Fruit fly (Drosophila melanogaster) whole organism, embryonic: ENCODE data around the gene CG17752.

Experiments used
- B-H2 ChIP-seq: fragments of 200-800 bp; sonication (Bioruptor generic); optimal IDR thresholded peaks from 2 replicates; lab custom pipeline; 2018; ENCODE audit warnings: missing biosample characterization, mild to moderate bottlenecking, missing genetic modification characterization
- CG10366 ChIP-seq: fragments of 200-800 bp; sonication (Bioruptor generic); IDR thresholded peaks from 2 replicates; pipeline ENCODE4 v1.3.6; 2022; ENCODE audit warnings: missing biosample characterization, missing genetic modification characterization
- CG11093 ChIP-seq: fragments of 200-800 bp; sonication (Bioruptor generic); IDR thresholded peaks from 3 replicates; pipeline ENCODE4 v1.3.6; 2022; ENCODE audit warnings: missing biosample characterization, missing genetic modification characterization
- CG12659 ChIP-seq: fragments of 200-800 bp; sonication (Bioruptor generic); optimal IDR thresholded peaks from 3 replicates; lab custom pipeline; 2017; ENCODE audit warnings: mild to moderate bottlenecking, missing biosample characterization, missing genetic modification reagents, missing genetic modification characterization
- CG13894 ChIP-seq: fragments of 200-800 bp; sonication (Bioruptor generic); optimal IDR thresholded peaks from 3 replicates; lab custom pipeline; 2018; ENCODE audit warnings: missing biosample characterization, mild to moderate bottlenecking, missing genetic modification characterization, moderate library complexity
- CG14860 ChIP-seq: fragments of 200-800 bp; sonication (Bioruptor generic); IDR thresholded peaks from 3 replicates; pipeline ENCODE4 v1.3.6; 2022; ENCODE audit warnings: missing biosample characterization, missing genetic modification characterization; ENCODE audit not compliant: partially characterized antibody
- CG17385 ChIP-seq: fragments of 200-800 bp; sonication (Bioruptor generic); optimal IDR thresholded peaks from 3 replicates; lab custom pipeline; 2018; ENCODE audit warnings: missing biosample characterization, mild to moderate bottlenecking, missing genetic modification characterization
- CG17912 ChIP-seq: fragments of 200-800 bp; sonication (Bioruptor generic); optimal IDR thresholded peaks from 2 replicates; lab custom pipeline; 2018; ENCODE audit warnings: missing biosample characterization, mild to moderate bottlenecking, missing genetic modification characterization
- CG18011 ChIP-seq: fragments of 200-800 bp; sonication (Bioruptor generic); optimal IDR thresholded peaks from 2 replicates; lab custom pipeline; 2017; ENCODE audit warnings: missing biosample characterization, missing genetic modification characterization, mild to moderate bottlenecking, moderate library complexity, missing genotype
- CG18476 ChIP-seq: fragments of 200-800 bp; sonication (Bioruptor generic); optimal IDR thresholded peaks from 2 replicates; lab custom pipeline; 2016; ENCODE audit warnings: missing biosample characterization, mild to moderate bottlenecking, missing genetic modification characterization
- CG2678 ChIP-seq: fragments of 200-800 bp; sonication (Bioruptor generic); optimal IDR thresholded peaks from 3 replicates; lab custom pipeline; 2019; ENCODE audit warnings: missing biosample characterization, mild to moderate bottlenecking, missing genetic modification characterization, moderate library complexity
- CG30403 ChIP-seq: fragments of 200-800 bp; sonication (Bioruptor generic); optimal IDR thresholded peaks from 3 replicates; lab custom pipeline; 2016; ENCODE audit warnings: missing biosample characterization, missing genetic modification characterization
- CG3407 ChIP-seq: fragments of 200-800 bp; sonication (Bioruptor generic); optimal IDR thresholded peaks from 2 replicates; lab custom pipeline; 2018; ENCODE audit warnings: missing biosample characterization, mild to moderate bottlenecking, missing genetic modification characterization
- CG42726 ChIP-seq: fragments of 200-800 bp; sonication (Bioruptor generic); IDR thresholded peaks from 2 replicates; pipeline ENCODE4 v1.3.6; 2022; ENCODE audit warnings: missing biosample characterization, missing genetic modification characterization; ENCODE audit not compliant: partially characterized antibody
- CG9932 ChIP-seq: fragments of 200-800 bp; sonication (Bioruptor generic); IDR thresholded peaks from 2 replicates; pipeline ENCODE4 v1.3.6; 2022; ENCODE audit warnings: missing biosample characterization, missing genetic modification characterization
- CHES-1-like ChIP-seq: fragments of 200-800 bp; sonication (Bioruptor generic); optimal IDR thresholded peaks from 2 replicates; lab custom pipeline; 2016; ENCODE audit warnings: missing biosample characterization, missing genetic modification characterization
- CkIIα-i1 ChIP-seq: fragments of 200-800 bp; sonication (Bioruptor generic); IDR thresholded peaks from 2 replicates; pipeline ENCODE4 v1.3.6; 2022; ENCODE audit warnings: missing biosample characterization, missing genetic modification characterization
- Dad ChIP-seq: fragments of 200-800 bp; sonication (Bioruptor generic); optimal IDR thresholded peaks from 3 replicates; lab custom pipeline; 2016; ENCODE audit warnings: missing biosample characterization, missing genetic modification characterization
- Dip2 ChIP-seq: fragments of 200-800 bp; sonication (Bioruptor generic); IDR thresholded peaks from 2 replicates; pipeline ENCODE4 v1.3.6; 2022; ENCODE audit warnings: missing biosample characterization, missing genetic modification characterization
- H2.0 ChIP-seq: fragments of 200-800 bp; sonication (Bioruptor generic); IDR thresholded peaks from 2 replicates; pipeline ENCODE4 v1.3.6; 2022; ENCODE audit warnings: missing biosample characterization, missing genetic modification characterization
- HHEX ChIP-seq: fragments of 200-800 bp; sonication (Bioruptor generic); optimal IDR thresholded peaks from 3 replicates; lab custom pipeline; 2017; ENCODE audit warnings: missing biosample characterization, mild to moderate bottlenecking, missing genetic modification characterization, missing genetic modification reagents
- Lhr ChIP-seq: fragments of 200-800 bp; sonication (Bioruptor generic); optimal IDR thresholded peaks from 3 replicates; lab custom pipeline; 2017; ENCODE audit warnings: mild to moderate bottlenecking, missing biosample characterization, missing genetic modification reagents, missing genetic modification characterization
- Lim3 ChIP-seq: fragments of 200-800 bp; sonication (Bioruptor generic); IDR thresholded peaks from 2 replicates; pipeline ENCODE4 v1.3.6; 2022; ENCODE audit warnings: missing biosample characterization, missing genetic modification characterization
- MTF-1 ChIP-seq: fragments of 200-800 bp; sonication (Bioruptor generic); optimal IDR thresholded peaks from 2 replicates; lab custom pipeline; 2018; ENCODE audit warnings: missing biosample characterization, mild to moderate bottlenecking, missing genetic modification characterization, borderline replicate concordance
- Oaz ChIP-seq: fragments of 200-800 bp; sonication (Bioruptor generic); IDR thresholded peaks from 2 replicates; pipeline ENCODE4 v1.3.6; 2022; ENCODE audit warnings: missing biosample characterization, missing genetic modification characterization
- Scr ChIP-seq: fragments of 200-800 bp; sonication (Bioruptor generic); IDR thresholded peaks from 2 replicates; pipeline ENCODE4 v1.3.6; 2022; ENCODE audit warnings: missing biosample characterization, missing genetic modification characterization; ENCODE audit not compliant: partially characterized antibody
- Side ChIP-seq: fragments of 200-800 bp; sonication (Bioruptor generic); optimal IDR thresholded peaks from 2 replicates; lab custom pipeline; 2016; ENCODE audit warnings: missing biosample characterization, missing genetic modification characterization
- Spps ChIP-seq: fragments of 200-800 bp; sonication (Bioruptor generic); optimal IDR thresholded peaks from 2 replicates; lab custom pipeline; 2018; ENCODE audit warnings: missing biosample characterization, mild to moderate bottlenecking, missing genetic modification characterization
- Sry-β ChIP-seq: fragments of 200-800 bp; sonication (Bioruptor generic); optimal IDR thresholded peaks from 2 replicates; lab custom pipeline; 2018; ENCODE audit warnings: missing biosample characterization, mild to moderate bottlenecking, missing genetic modification characterization, moderate library complexity
- ac ChIP-seq: fragments of 200-800 bp; sonication (Bioruptor generic); optimal IDR thresholded peaks from 3 replicates; lab custom pipeline; 2017; ENCODE audit warnings: missing biosample characterization, mild to moderate bottlenecking, missing genetic modification characterization
- ato ChIP-seq: fragments of 200-800 bp; sonication (Bioruptor generic); IDR thresholded peaks from 2 replicates; pipeline ENCODE4 v1.3.6; 2022; ENCODE audit warnings: missing biosample characterization, missing genetic modification characterization; ENCODE audit not compliant: partially characterized antibody
- bab2 ChIP-seq: fragments of 200-800 bp; sonication (Bioruptor generic); optimal IDR thresholded peaks from 2 replicates; lab custom pipeline; 2016; ENCODE audit warnings: missing biosample characterization, missing genetic modification characterization
- disco-r ChIP-seq: fragments of 200-800 bp; sonication (Bioruptor generic); optimal IDR thresholded peaks from 2 replicates; lab custom pipeline; 2016; ENCODE audit warnings: missing biosample characterization, missing genetic modification characterization
- dysf ChIP-seq: fragments of 200-800 bp; sonication (Bioruptor generic); IDR thresholded peaks from 3 replicates; pipeline ENCODE4 v1.3.6; 2022; ENCODE audit warnings: missing biosample characterization, missing genetic modification characterization
- eve ChIP-seq, 2 experiments: fragments of >200 bp; optimal IDR thresholded peaks; 2 replicates each; lab custom pipeline; 2017; ENCODE audit warnings: missing biosample characterization in 2 of 2, missing genetic modification characterization in 2 of 2
- gsb ChIP-seq: fragments of 200-800 bp; sonication (Bioruptor generic); IDR thresholded peaks from 2 replicates; pipeline ENCODE4 v1.3.6; 2022; ENCODE audit warnings: missing biosample characterization, missing genetic modification characterization
- gt ChIP-seq: fragments of 200-800 bp; sonication (Bioruptor generic); IDR thresholded peaks from 2 replicates; pipeline ENCODE4 v1.3.6; 2022; ENCODE audit warnings: missing biosample characterization, missing genetic modification characterization
- h ChIP-seq: fragments of >200 bp; optimal IDR thresholded peaks from 2 replicates; lab custom pipeline; 2017
- ind ChIP-seq: fragments of 200-800 bp; sonication (Bioruptor generic); optimal IDR thresholded peaks from 3 replicates; lab custom pipeline; 2016; ENCODE audit warnings: missing biosample characterization, missing genetic modification characterization
- inv ChIP-seq: fragments of 200-800 bp; sonication (Bioruptor generic); IDR thresholded peaks from 2 replicates; pipeline ENCODE4 v1.3.6; 2022; ENCODE audit warnings: missing biosample characterization, missing genetic modification characterization; ENCODE audit not compliant: partially characterized antibody
- klu ChIP-seq: fragments of 200-800 bp; sonication (Bioruptor generic); IDR thresholded peaks from 2 replicates; pipeline ENCODE4 v1.3.6; 2022; ENCODE audit warnings: missing biosample characterization, missing genetic modification characterization
- lola ChIP-seq, 3 experiments: fragments of >200 bp in 2 of 3; fragments of 200-800 bp in 1 of 3; sonication (Bioruptor generic) in 1 of 3; optimal IDR thresholded peaks; 2 replicates each; lab custom pipeline; 2017 to 2019; ENCODE audit warnings: missing biosample characterization in 3 of 3, missing genetic modification characterization in 3 of 3, mild to moderate bottlenecking in 1 of 3, moderate library complexity in 1 of 3
- nau ChIP-seq: fragments of 200-800 bp; sonication (Bioruptor generic); optimal IDR thresholded peaks from 3 replicates; lab custom pipeline; 2017; ENCODE audit warnings: missing biosample characterization, mild to moderate bottlenecking, missing genetic modification characterization, missing genetic modification reagents
- p53 ChIP-seq: fragments of 200-800 bp; sonication (Bioruptor generic); optimal IDR thresholded peaks from 2 replicates; lab custom pipeline; 2016; ENCODE audit warnings: missing biosample characterization, missing genetic modification characterization
- pb ChIP-seq: fragments of 200-800 bp; sonication (Bioruptor generic); optimal IDR thresholded peaks from 3 replicates; lab custom pipeline; 2016; ENCODE audit warnings: missing biosample characterization, missing genetic modification characterization
- sens-2 ChIP-seq: fragments of 200-800 bp; sonication (Bioruptor generic); IDR thresholded peaks from 2 replicates; pipeline ENCODE4 v1.3.6; 2022; ENCODE audit warnings: missing biosample characterization, missing genetic modification characterization
- sr ChIP-seq: fragments of 200-800 bp; sonication (Bioruptor generic); IDR thresholded peaks from 3 replicates; pipeline ENCODE4 v1.3.6; 2022; ENCODE audit warnings: missing biosample characterization, missing genetic modification characterization
- ssp ChIP-seq: fragments of 200-800 bp; sonication (Bioruptor generic); IDR thresholded peaks from 2 replicates; pipeline ENCODE4 v1.3.6; 2022; ENCODE audit warnings: missing biosample characterization, missing genetic modification characterization
- stwl ChIP-seq: fragments of 200-800 bp; sonication (Bioruptor generic); optimal IDR thresholded peaks from 3 replicates; lab custom pipeline; 2018; ENCODE audit warnings: missing biosample characterization, mild to moderate bottlenecking, missing genetic modification characterization, moderate library complexity
- tx ChIP-seq: fragments of 200-800 bp; sonication (Bioruptor generic); optimal IDR thresholded peaks from 2 replicates; lab custom pipeline; 2016; ENCODE audit warnings: missing biosample characterization, missing genetic modification characterization
- vfl ChIP-seq: fragments of 200-800 bp; sonication (Bioruptor generic); optimal IDR thresholded peaks from 2 replicates; lab custom pipeline; 2016; ENCODE audit warnings: missing biosample characterization, missing genetic modification characterization

Gene CG17752

dm6 chr3R:19584818-19585217, 25.2 kb upstream of the CG17752 start (continued):
- no peak for TF ChIP-seq Dip2
- peak; percentile 75 for TF ChIP-seq Sry-β (GFP tag; lab: Kevin White, UChicago)
- peak; percentile 93 for TF ChIP-seq Lhr (GFP tag; lab: Kevin White, UChicago)
- peak; percentile 30 for TF ChIP-seq CG30403
- TF ChIP-seq h, result no peak
- no peak for TF ChIP-seq ato (GFP tag; lab: Robert Waterston, UW)
- TF ChIP-seq MTF-1 (GFP tag; lab: Kevin White, UChicago), result peak; percentile 96
- peak; percentile 52 for TF ChIP-seq stwl (tag; lab: Kevin White, UChicago)
- TF ChIP-seq CG9932 (GFP tag; lab: Robert Waterston, UW), result peak; percentile 32; the same call in 1 of the 2 replicates
- TF ChIP-seq ac, result peak; percentile 97
- TF ChIP-seq sens-2 (GFP tag; lab: Robert Waterston, UW), result no peak; the same call in 1 of the 2 replicates
- no peak for TF ChIP-seq vfl (GFP tag; lab: Kevin White, UChicago)
- TF ChIP-seq Spps (tag; lab: Kevin White, UChicago), result peak; percentile 85
- TF ChIP-seq gsb, result no peak
- peak; percentile 50 for TF ChIP-seq tx
- TF ChIP-seq CG18011 (GFP tag; lab: Kevin White, UChicago), result no peak
- TF ChIP-seq inv (GFP tag; lab: Robert Waterston, UW), result no peak
- peak; percentile 68 for TF ChIP-seq CG10366 (GFP tag; lab: Robert Waterston, UW)
- TF ChIP-seq CG17385, result peak; percentile 77
- peak; percentile 59; the same call in 2 of the 3 replicates for TF ChIP-seq dysf (GFP tag; lab: Robert Waterston, UW)
- TF ChIP-seq B-H2 (GFP tag; lab: Kevin White, UChicago), result no peak
- peak; percentile 84 for TF ChIP-seq pb (GFP tag; lab: Kevin White, UChicago)
- peak; percentile 91 for TF ChIP-seq Side
- TF ChIP-seq sr (GFP tag; lab: Robert Waterston, UW), result peak; percentile 57; the same call in 2 of the 3 replicates
- TF ChIP-seq p53 (GFP tag; lab: Kevin White, UChicago), result peak; percentile 90
- no peak for TF ChIP-seq CG42726
- peak; percentile 77 for TF ChIP-seq CHES-1-like
- TF ChIP-seq disco-r (GFP tag; lab: Kevin White, UChicago), result peak; percentile 83
- no peak for TF ChIP-seq CG14860 (GFP tag; lab: Robert Waterston, UW)
- peak; percentile 80 for TF ChIP-seq CG12659
- TF ChIP-seq Scr, result no peak
- peak; percentile 41; the same call in 1 of the 2 replicates for TF ChIP-seq Lim3 (GFP tag; lab: Robert Waterston, UW)
- TF ChIP-seq bab2 (GFP tag; lab: Kevin White, UChicago), result peak; percentile 83
- peak; percentile 18 for TF ChIP-seq ind
- TF ChIP-seq klu, result no peak
- peak; percentile 77 for TF ChIP-seq CG18476 (GFP tag; lab: Kevin White, UChicago)
- peak; percentile 32; the same call in 1 of the 2 replicates for TF ChIP-seq H2.0 (GFP tag; lab: Robert Waterston, UW)
- TF ChIP-seq Oaz (GFP tag; lab: Robert Waterston, UW), result no peak
- no peak for TF ChIP-seq eve (GFP tag; optimal IDR thresholded peaks at IDR 0.05; lab: Kevin White, UChicago)
- peak; percentile 43; the same call in 1 of the 3 replicates for TF ChIP-seq CG11093
- no peak for TF ChIP-seq CG13894 (tag; lab: Kevin White, UChicago)
- TF ChIP-seq Dad (GFP tag; lab: Kevin White, UChicago), result peak; percentile 78
- peak in 1 of 3 experiments; percentile 90 for TF ChIP-seq lola (GFP tag; optimal IDR thresholded peaks at IDR 0.05; lab: Kevin White, UChicago)
- TF ChIP-seq gt (GFP tag; lab: Robert Waterston, UW), result no peak
- TF ChIP-seq CG17912 (GFP tag; lab: Kevin White, UChicago), result peak; percentile 92
- peak; percentile 39; the same call in 1 of the 2 replicates for TF ChIP-seq ssp (GFP tag; lab: Robert Waterston, UW)
- TF ChIP-seq CkIIα-i1, result no peak
- peak; percentile 85 for TF ChIP-seq CG2678 (tag; lab: Kevin White, UChicago)
- peak; percentile 91 for TF ChIP-seq HHEX
- peak; percentile 95 for TF ChIP-seq CG3407
- TF ChIP-seq nau (GFP tag; lab: Kevin White, UChicago), result peak; percentile 94
